Worm (Caenorhabditis elegans) whole organism, young adult: ENCODE results near the gene igdb-1.

Experiments used
- ekl-4 ChIP-seq: fragments of 200-800 bp; sonication (Bioruptor generic); IDR thresholded peaks from 2 replicates; pipeline ENCODE4 v1.3.6; 2022; ENCODE audit warnings: missing genetic modification reagents, missing genetic modification characterization, missing compliant biosample characterization
- nhr-27 ChIP-seq: fragments of 200-800 bp; sonication (Bioruptor generic); optimal IDR thresholded peaks from 2 replicates; lab custom pipeline; 2018; ENCODE audit warnings: mild to moderate bottlenecking, missing genetic modification characterization, moderate library complexity, missing compliant biosample characterization

- TF ChIP-seq nhr-27 (tag; lab: Kevin White, UChicago) = no peak
- TF ChIP-seq ekl-4 (GFP tag; lab: Robert Waterston, UW) = no peak
Observed at ce11 chrIV:12441715-12442114, 37.1 kb upstream of the igdb-1 start, which contains the start of gene C25G4.17.
